Worm (Caenorhabditis elegans): ENCODE measurements around the gene R02F11.9.

DNA sequence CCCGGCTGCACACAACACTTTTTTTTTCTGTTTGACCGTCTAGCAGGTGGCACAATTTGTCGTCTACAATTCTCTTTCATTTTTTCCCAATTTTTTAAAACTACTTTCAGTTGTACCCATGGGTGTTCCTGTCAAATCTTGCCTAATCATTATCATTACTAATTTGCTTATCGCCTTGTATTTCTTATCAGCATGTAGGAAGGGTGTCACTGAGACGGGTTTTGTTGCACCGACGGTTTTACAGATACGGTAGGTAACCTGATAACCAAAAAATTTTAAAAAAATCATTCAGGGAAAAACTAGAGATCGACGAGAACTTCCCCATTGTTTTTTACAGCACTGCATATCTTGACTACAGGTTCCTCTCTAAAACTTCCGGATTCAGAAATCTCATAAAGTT lies 49.5 kb upstream of the R02F11.9 start, which contains the start of gene F39G3.2:
- TF ChIP-seq sptf-1 (tag; optimal IDR thresholded peaks at IDR 0.05) (no peak), ets-5 (GFP tag; IDR thresholded peaks at IDR 0.05) (no peak), efl-1 (optimal IDR thresholded peaks at IDR 0.05) (no peak), efl-1 (GFP tag; optimal IDR thresholded peaks at IDR 0.05 in 1 of 2) (no peak), C04F5.9 (tag; optimal IDR thresholded peaks at IDR 0.05) (no peak), dpl-1 (GFP tag; optimal IDR thresholded peaks at IDR 0.05) (no peak), nhr-84 (tag; optimal IDR thresholded peaks at IDR 0.05) (no peak), lin-14 (GFP tag; optimal IDR thresholded peaks at IDR 0.05) (no peak), blmp-1 (tag; optimal IDR thresholded peaks at IDR 0.05) (no peak), nhr-90 (tag; optimal IDR thresholded peaks at IDR 0.05; ENCODE audit: poor library complexity) (no peak), nhr-77 (tag; optimal IDR thresholded peaks at IDR 0.05) (no peak), egl-27 (tag; optimal IDR thresholded peaks at IDR 0.05) (no peak)

Measured in whole organism, L1 larva.